Worm (Caenorhabditis elegans) whole organism, L4/young adult: ENCODE measurements around the gene F49C12.1.

Experiments used
- W03F9.2 ChIP-seq: fragments of 150-350 bp; optimal IDR thresholded peaks from 2 replicates; lab custom pipeline; 2014; ENCODE audit warnings: missing biosample characterization, missing genetic modification characterization
- dao-5 ChIP-seq: sonication (generic microtip); optimal IDR thresholded peaks from 2 replicates; lab custom pipeline; 2016; ENCODE audit warnings: missing genotype, missing genetic modification characterization, moderate library complexity, missing compliant biosample characterization

- no peak for TF ChIP-seq dao-5 (tag; lab: Kevin White, UChicago)
- TF ChIP-seq W03F9.2 (tag; lab: Kevin White, UChicago) = peak; percentile 22
Measured at ce11 chrIV:9341591-9341990, 45.4 kb upstream of the F49C12.1 start, which contains the start of gene vps-26.
